Worm (Caenorhabditis elegans) whole organism, L1 larva: ENCODE results near the gene T14B1.1.

Experiments
- C34B4.2 ChIP-seq: sonication (generic microtip); optimal IDR thresholded peaks from 2 replicates; lab custom pipeline; 2017; ENCODE audit warnings: mild to moderate bottlenecking, missing genetic modification characterization, missing compliant biosample characterization
- dpl-1 ChIP-seq, 3 experiments: fragments of 150-350 bp in 2 of 3; sonication (generic microtip) in 1 of 3; optimal IDR thresholded peaks; 2 replicates each; lab custom pipeline; 2014 to 2017; ENCODE audit warnings: missing biosample characterization in 3 of 3, missing genetic modification characterization in 3 of 3, missing genetic modification reagents in 3 of 3
- dsc-1 ChIP-seq: sonication (generic microtip); optimal IDR thresholded peaks from 2 replicates; lab custom pipeline; 2016; ENCODE audit warnings: mild to moderate bottlenecking, missing genetic modification characterization, missing compliant biosample characterization
- efl-1 ChIP-seq, 4 experiments: fragments of 150-350 bp; optimal IDR thresholded peaks in 3 of 4; peaks in 1 of 4; 1 replicate in 1 of 4; 2 replicates in 3 of 4; lab custom pipeline; 2014; ENCODE audit warnings: missing biosample characterization in 2 of 4, missing genetic modification characterization in 2 of 4, missing genetic modification reagents in 2 of 4
- fkh-10 ChIP-seq: sonication (generic microtip); optimal IDR thresholded peaks from 2 replicates; lab custom pipeline; 2017; ENCODE audit warnings: missing biosample characterization, missing genetic modification reagents, missing genetic modification characterization
- fos-1 ChIP-seq: fragments of 150-350 bp; optimal IDR thresholded peaks from 2 replicates; lab custom pipeline; 2014; ENCODE audit warnings: missing biosample characterization, missing genetic modification characterization
- lin-35 ChIP-seq, 2 experiments: fragments of 150-350 bp; optimal IDR thresholded peaks; 2 replicates each; lab custom pipeline; 2014; ENCODE audit warnings: missing biosample characterization in 2 of 2, missing genetic modification characterization in 2 of 2, missing genetic modification reagents in 2 of 2
- lir-3 ChIP-seq: sonication (generic microtip); optimal IDR thresholded peaks from 2 replicates; lab custom pipeline; 2016; ENCODE audit warnings: mild to moderate bottlenecking, missing genetic modification characterization, moderate library complexity, missing compliant biosample characterization; ENCODE audit not compliant: poor library complexity
- mdl-1 ChIP-seq, 2 experiments: fragments of 150-350 bp; optimal IDR thresholded peaks; 2 replicates each; lab custom pipeline; 2014 to 2017; ENCODE audit warnings: missing biosample characterization in 2 of 2, missing genetic modification characterization in 2 of 2, inconsistent platforms in 1 of 2
- nhr-11 ChIP-seq: fragments of 150-350 bp; optimal IDR thresholded peaks from 2 replicates; lab custom pipeline; 2014; ENCODE audit warnings: missing biosample characterization, missing genetic modification characterization
- nhr-237 ChIP-seq: fragments of 150-350 bp; optimal IDR thresholded peaks from 2 replicates; lab custom pipeline; 2014; ENCODE audit warnings: missing biosample characterization, missing genetic modification characterization
- nhr-77 ChIP-seq: fragments of 150-350 bp; optimal IDR thresholded peaks from 2 replicates; lab custom pipeline; 2014; ENCODE audit warnings: missing biosample characterization, missing genetic modification characterization
- ztf-11 ChIP-seq, 2 experiments: sonication (generic microtip); optimal IDR thresholded peaks; 2 replicates each; lab custom pipeline; 2016 to 2017; ENCODE audit warnings: missing genetic modification characterization in 2 of 2, missing biosample characterization in 1 of 2, missing compliant biosample characterization in 1 of 2

DNA sequence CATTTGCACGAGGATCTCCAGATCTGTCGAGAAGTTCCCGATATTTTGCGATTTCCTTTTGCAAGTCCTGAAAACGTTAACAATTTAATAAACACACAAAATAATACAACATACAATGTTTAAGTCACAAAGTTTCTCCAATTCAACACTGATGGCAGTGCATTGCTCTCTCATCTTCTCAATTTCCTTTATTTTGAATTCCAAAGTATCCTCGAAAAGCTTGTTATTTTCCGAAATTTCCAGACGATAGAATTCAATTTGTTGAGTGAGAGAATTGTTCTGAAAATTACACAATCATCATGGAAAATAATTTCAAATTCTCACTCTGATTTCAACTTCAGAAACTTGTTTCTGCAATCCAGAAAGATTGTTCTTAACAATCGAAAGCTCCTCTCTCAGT is 9.4 kb upstream of the T14B1.1 start:
- TF ChIP-seq lin-35 (GFP tag; optimal IDR thresholded peaks at IDR 0.05; lab: Kevin White, UChicago) = no peak
- no peak for TF ChIP-seq mdl-1 (tag; optimal IDR thresholded peaks at IDR 0.05; lab: Kevin White, UChicago)
- TF ChIP-seq fos-1 (tag; lab: Kevin White, UChicago) = no peak
- TF ChIP-seq C34B4.2 = no peak
- TF ChIP-seq efl-1 (optimal IDR thresholded peaks at IDR 0.05; lab: Kevin White, UChicago) = no peak
- TF ChIP-seq efl-1 (GFP tag; optimal IDR thresholded peaks at IDR 0.05 in 1 of 2; lab: Kevin White, UChicago) = no peak
- no peak for TF ChIP-seq nhr-77 (tag; lab: Kevin White, UChicago)
- no peak for TF ChIP-seq fkh-10 (GFP tag; lab: Kevin White, UChicago)
- no peak for TF ChIP-seq nhr-11 (tag; lab: Kevin White, UChicago)
- no peak for TF ChIP-seq ztf-11 (tag; optimal IDR thresholded peaks at IDR 0.05; lab: Kevin White, UChicago)
- no peak for TF ChIP-seq nhr-237 (tag; lab: Kevin White, UChicago)
- no peak for TF ChIP-seq dsc-1
- no peak for TF ChIP-seq dpl-1 (GFP tag; optimal IDR thresholded peaks at IDR 0.05; lab: Kevin White, UChicago)
- no peak for TF ChIP-seq lir-3 (tag; lab: Kevin White, UChicago)
